Fruit fly (Drosophila melanogaster) S2 (cell line): Measurements from ENCODE around the gene CAH16.

ENCODE experiments used
- CG8478 ChIP-seq: fragments of >200 bp; optimal IDR thresholded peaks from 2 replicates; lab custom pipeline; 2018
- CTCF ChIP-seq, 2 experiments: fragments of >200 bp; optimal IDR thresholded peaks; 2 replicates each; lab custom pipeline; 2018

Gene CAH16

DNA sequence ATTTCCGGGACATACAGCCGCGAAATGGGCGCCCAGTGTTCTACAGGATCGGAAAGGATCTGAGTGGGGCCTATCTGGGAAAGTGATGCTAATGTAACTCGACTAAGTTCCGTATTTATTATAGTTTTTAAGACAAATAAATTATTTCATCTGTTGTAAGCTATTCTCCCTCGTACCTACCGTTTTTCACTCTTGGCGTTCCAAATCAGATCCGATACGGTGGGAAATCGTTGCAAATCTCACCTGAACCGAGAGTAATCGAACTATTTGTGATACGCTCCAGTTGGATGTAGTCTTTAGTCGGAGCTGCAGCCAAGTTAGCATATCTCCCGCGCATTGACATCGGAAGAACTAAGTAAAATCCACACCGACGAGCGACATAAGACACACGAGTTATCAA, at the start of gene CAH16:
Gene CAH16, plus strand, starts transcription at position 301 of the 400 bp plus-strand sequence.
- no peak for TF ChIP-seq CTCF (optimal IDR thresholded peaks at IDR 0.05; lab: Kevin White, UChicago)
- TF ChIP-seq CG8478 (lab: Kevin White, UChicago) = no peak

dm6 chr3R:31210630-31211029, 49.4 kb upstream of the CAH16 start, which contains the start of gene chp:
Gene chp, minus strand, starts transcription at chr3R:31210730.
- TF ChIP-seq CG8478 (lab: Kevin White, UChicago) (no peak), CTCF (optimal IDR thresholded peaks at IDR 0.05; lab: Kevin White, UChicago) (no peak)

dm6 chr3R:31213227-31213626, 46.8 kb upstream of the CAH16 start, which contains the start of the genes Zwilch and CG1542:
Gene Zwilch, minus strand, starts transcription at chr3R:31213376.
Gene CG1542, plus strand, starts transcription at chr3R:31213458.
- no peak for TF ChIP-seq CG8478 (lab: Kevin White, UChicago)
- peak; percentile 29 to 34 for TF ChIP-seq CTCF (optimal IDR thresholded peaks at IDR 0.05; lab: Kevin White, UChicago)

DNA sequence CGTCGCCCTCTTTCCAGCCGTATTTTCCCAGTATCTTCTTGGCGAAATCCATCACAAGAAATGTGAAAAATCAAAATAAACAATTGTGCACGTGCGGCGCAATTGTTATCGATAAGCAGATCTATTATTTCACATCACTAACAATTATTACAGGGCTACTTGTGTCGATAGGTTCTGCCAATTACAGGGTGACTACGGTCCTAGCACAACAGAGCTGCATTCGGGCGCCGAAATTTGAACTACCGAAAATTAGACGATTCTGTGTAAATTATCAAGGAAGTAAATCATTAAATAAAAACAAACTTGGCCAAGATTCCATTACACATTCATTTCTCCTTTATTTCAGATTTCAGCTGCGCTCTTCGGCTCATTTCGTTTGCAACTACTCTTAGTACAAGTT, 44.2 kb upstream of the CAH16 start, which contains the start of gene CG15561:
Gene CG15561, minus strand, starts transcription at position 113 of the 400 bp plus-strand sequence.
- TF ChIP-seq CG8478 (lab: Kevin White, UChicago) = no peak
- no peak for TF ChIP-seq CTCF (optimal IDR thresholded peaks at IDR 0.05; lab: Kevin White, UChicago)

dm6 chr3R:31218214-31218876, 41.7 kb upstream of the CAH16 start:
- TF ChIP-seq CG8478 (lab: Kevin White, UChicago) (no peak), CTCF (optimal IDR thresholded peaks at IDR 0.05; lab: Kevin White, UChicago) (no peak)

- TF ChIP-seq CG8478 (lab: Kevin White, UChicago) (no peak), CTCF (optimal IDR thresholded peaks at IDR 0.05; lab: Kevin White, UChicago) (peak; percentile 75 to 82)
Measured at dm6 chr3R:31218997-31219992, 40.8 kb upstream of the CAH16 start, which contains the start of gene ATPsynC. Gene ATPsynC, minus strand, starts transcription at chr3R:31219630.

DNA sequence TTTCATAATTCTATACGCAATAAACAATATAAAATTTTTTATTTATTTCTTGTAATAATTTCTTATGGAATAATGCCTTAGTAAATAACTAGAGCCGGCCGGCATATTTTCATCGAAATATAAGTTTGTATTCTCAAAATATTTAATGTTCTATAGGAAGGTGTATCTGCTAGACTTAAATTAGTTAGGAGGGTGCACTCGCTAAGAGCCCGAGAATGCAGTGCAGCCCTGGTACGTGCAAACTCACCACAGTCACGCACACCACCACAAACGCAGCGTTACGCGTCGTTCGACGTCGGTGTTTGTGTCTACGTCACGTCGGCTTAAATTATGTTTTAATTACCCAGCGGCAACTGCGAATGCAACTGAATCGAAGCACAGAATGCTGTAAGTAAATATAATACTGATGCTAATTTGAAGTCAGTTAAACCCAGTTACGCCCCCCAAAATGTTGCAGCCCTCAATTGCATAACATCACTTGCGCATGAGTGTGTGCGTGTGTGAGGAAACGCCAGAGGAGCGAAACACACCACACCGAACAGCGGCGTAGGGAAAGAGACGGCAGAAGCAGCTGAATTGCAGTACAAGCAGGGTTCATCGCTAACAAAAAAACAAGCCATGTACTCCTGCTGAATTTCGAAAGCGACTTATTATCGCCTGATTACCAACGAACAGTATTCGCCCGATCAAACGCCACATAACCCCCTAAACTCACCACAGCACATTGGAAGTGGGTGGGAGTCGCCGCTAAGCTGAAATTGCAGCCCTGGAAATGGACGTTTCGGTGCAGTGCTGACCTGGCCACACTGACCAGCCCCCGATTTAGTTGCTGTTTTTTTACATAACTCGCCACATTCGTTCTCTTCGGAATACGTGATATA, 39.4 kb upstream of the CAH16 start, which contains the start of gene CG12054:
Gene CG12054, plus strand, starts transcription at position 247 of the 881 bp plus-strand sequence.
- TF ChIP-seq CTCF (optimal IDR thresholded peaks at IDR 0.05; lab: Kevin White, UChicago) (peak; percentile 55 to 58), CG8478 (lab: Kevin White, UChicago) (no peak)

dm6 chr3R:31221337-31222047, 38.6 kb upstream of the CAH16 start:
- TF ChIP-seq CG8478 (lab: Kevin White, UChicago) (no peak), CTCF (optimal IDR thresholded peaks at IDR 0.05; lab: Kevin White, UChicago) (no peak)

dm6 chr3R:31222125-31222889, 37.7 kb upstream of the CAH16 start:
- TF ChIP-seq CTCF (optimal IDR thresholded peaks at IDR 0.05; lab: Kevin White, UChicago) (no peak), CG8478 (lab: Kevin White, UChicago) (no peak)

- TF ChIP-seq CG8478 (lab: Kevin White, UChicago) (no peak), CTCF (optimal IDR thresholded peaks at IDR 0.05; lab: Kevin White, UChicago) (no peak)
Measured at dm6 chr3R:31222890-31223569, 37.0 kb upstream of the CAH16 start.

DNA sequence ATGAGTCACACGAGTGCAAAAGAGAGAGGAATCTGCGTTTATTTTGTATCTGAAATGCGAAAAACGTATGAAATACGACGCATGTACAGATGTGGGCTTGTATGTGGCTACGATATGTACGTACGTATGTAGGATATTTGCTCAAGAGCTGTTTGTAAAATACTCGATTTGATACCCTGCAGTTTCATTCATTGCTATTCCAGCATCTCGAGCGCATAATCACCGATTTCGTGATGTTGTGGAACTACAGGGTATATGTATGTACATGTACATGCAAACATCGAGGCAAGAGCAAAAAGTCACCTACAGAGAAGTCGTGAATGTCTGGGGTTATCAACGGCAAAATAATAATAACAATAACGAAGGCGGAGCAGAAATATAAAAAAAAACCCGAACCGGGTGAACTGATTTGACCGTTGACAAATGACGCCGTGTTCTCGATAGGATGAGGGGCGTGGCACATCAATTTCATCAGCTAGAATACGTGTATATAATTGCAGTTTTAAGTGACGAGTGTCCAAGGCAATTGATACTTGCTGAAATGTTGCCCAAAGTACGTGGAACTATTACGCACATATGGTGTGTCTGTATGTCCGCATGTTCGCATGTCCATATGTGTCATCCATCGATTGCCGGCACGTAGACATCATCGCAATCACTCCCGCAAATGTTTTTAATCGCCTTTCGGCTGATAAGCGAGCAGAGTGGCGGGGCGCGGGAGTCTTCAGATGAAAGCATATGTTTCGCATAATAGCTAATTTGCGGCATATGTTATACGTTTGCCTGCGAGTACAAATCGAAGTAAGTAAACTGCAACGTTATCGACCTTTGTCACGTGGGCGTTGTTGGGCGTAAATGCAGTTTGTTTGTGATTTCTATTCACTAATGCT, 35.8 kb upstream of the CAH16 start:
- TF ChIP-seq CTCF (optimal IDR thresholded peaks at IDR 0.05; lab: Kevin White, UChicago) (no peak), CG8478 (lab: Kevin White, UChicago) (no peak)
